Worm (Caenorhabditis elegans) whole organism, L2 larva: ENCODE data around the gene F22E12.1.

Source experiments
- R02D3.7 ChIP-seq: fragments of 150-350 bp; optimal IDR thresholded peaks from 2 replicates; lab custom pipeline; 2014; ENCODE audit warnings: missing biosample characterization, missing genetic modification characterization
- ama-1 ChIP-seq: fragments of 150-350 bp; optimal IDR thresholded peaks from 2 replicates; lab custom pipeline; 2018; ENCODE audit warnings: inconsistent platforms
- blmp-1 ChIP-seq: sonication (generic microtip); optimal IDR thresholded peaks from 2 replicates; lab custom pipeline; 2017; ENCODE audit warnings: missing genetic modification characterization, mild to moderate bottlenecking, missing compliant biosample characterization, antibody characterized with exemption, moderate library complexity; ENCODE audit not compliant: insufficient read depth
- ceh-82 ChIP-seq: fragments of 150-350 bp; optimal IDR thresholded peaks from 2 replicates; lab custom pipeline; 2014; ENCODE audit warnings: missing biosample characterization, missing genetic modification characterization
- elt-1 ChIP-seq: fragments of 150-350 bp; optimal IDR thresholded peaks from 2 replicates; lab custom pipeline; 2014; ENCODE audit warnings: missing biosample characterization, missing genetic modification characterization
- nhr-11 ChIP-seq: fragments of 150-350 bp; optimal IDR thresholded peaks from 2 replicates; lab custom pipeline; 2014; ENCODE audit warnings: missing biosample characterization, missing genetic modification characterization
- sma-9 ChIP-seq, 2 experiments: fragments of 150-350 bp in 1 of 2; sonication (generic microtip) in 1 of 2; optimal IDR thresholded peaks; 2 replicates each; lab custom pipeline; 2014 to 2016; ENCODE audit warnings: missing genetic modification characterization in 2 of 2, mild to moderate bottlenecking in 1 of 2, missing biosample characterization in 1 of 2, missing compliant biosample characterization in 1 of 2, missing genetic modification reagents in 1 of 2, moderate library complexity in 1 of 2
- snpc-4 ChIP-seq: fragments of 150-350 bp; optimal IDR thresholded peaks from 2 replicates; lab custom pipeline; 2014; ENCODE audit warnings: missing biosample characterization, missing genetic modification characterization
- unc-39 ChIP-seq: fragments of 150-350 bp; optimal IDR thresholded peaks from 2 replicates; lab custom pipeline; 2014; ENCODE audit warnings: missing biosample characterization, missing genetic modification characterization
- unc-62 ChIP-seq: fragments of 150-350 bp; optimal IDR thresholded peaks from 2 replicates; lab custom pipeline; 2014; ENCODE audit warnings: missing biosample characterization, missing genetic modification reagents, missing genetic modification characterization

ce11 chrV:10483995-10484394 lies 26.8 kb upstream of the F22E12.1 start:
- no peak for TF ChIP-seq unc-39
- TF ChIP-seq R02D3.7 (tag; lab: Kevin White, UChicago): no peak
- TF ChIP-seq ceh-82 (tag; lab: Kevin White, UChicago): no peak
- no peak for TF ChIP-seq blmp-1 (tag; lab: Kevin White, UChicago)
- no peak for TF ChIP-seq snpc-4 (tag; lab: Kevin White, UChicago)
- no peak for TF ChIP-seq ama-1 (lab: Kevin White, UChicago)
- no peak for TF ChIP-seq unc-62 (GFP tag; lab: Kevin White, UChicago)
- no peak for TF ChIP-seq elt-1 (tag; lab: Kevin White, UChicago)
- no peak for TF ChIP-seq nhr-11 (tag; lab: Kevin White, UChicago)
- peak; percentile 34 for TF ChIP-seq sma-9 (GFP tag; optimal IDR thresholded peaks at IDR 0.05; lab: Kevin White, UChicago)
- TF ChIP-seq sma-9 (tag; optimal IDR thresholded peaks at IDR 0.05; lab: Kevin White, UChicago): no peak
